Fruit fly (Drosophila melanogaster) whole organism, embryonic: ENCODE data around the gene trem.

Experiments
- Asciz ChIP-seq: fragments of 200-800 bp; sonication (Bioruptor generic); optimal IDR thresholded peaks from 2 replicates; lab custom pipeline; 2017; ENCODE audit warnings: missing biosample characterization, mild to moderate bottlenecking, missing genetic modification characterization, missing genetic modification reagents
- BEAF-32 ChIP-seq: fragments of 200-800 bp; sonication (Bioruptor generic); optimal IDR thresholded peaks from 3 replicates; lab custom pipeline; 2017; ENCODE audit warnings: missing biosample characterization, missing genetic modification characterization, mild to moderate bottlenecking, moderate library complexity, missing genetic modification reagents
- CG10366 ChIP-seq: fragments of 200-800 bp; sonication (Bioruptor generic); IDR thresholded peaks from 2 replicates; pipeline ENCODE4 v1.3.6; 2022; ENCODE audit warnings: missing biosample characterization, missing genetic modification characterization
- CG10543 ChIP-seq: fragments of 200-800 bp; sonication (Bioruptor generic); optimal IDR thresholded peaks from 3 replicates; lab custom pipeline; 2017; ENCODE audit warnings: missing biosample characterization, mild to moderate bottlenecking, missing genetic modification characterization, moderate library complexity
- CG12155 ChIP-seq: fragments of 200-800 bp; sonication (Bioruptor generic); optimal IDR thresholded peaks from 3 replicates; lab custom pipeline; 2016; ENCODE audit warnings: missing biosample characterization, missing genetic modification characterization
- CG12391 ChIP-seq: fragments of 200-800 bp; sonication (Bioruptor generic); optimal IDR thresholded peaks from 3 replicates; lab custom pipeline; 2018; ENCODE audit warnings: missing biosample characterization, mild to moderate bottlenecking, missing genetic modification characterization, moderate library complexity
- CG13894 ChIP-seq: fragments of 200-800 bp; sonication (Bioruptor generic); optimal IDR thresholded peaks from 3 replicates; lab custom pipeline; 2018; ENCODE audit warnings: missing biosample characterization, mild to moderate bottlenecking, missing genetic modification characterization, moderate library complexity
- CG15269 ChIP-seq: fragments of 200-800 bp; sonication (Bioruptor generic); optimal IDR thresholded peaks from 2 replicates; lab custom pipeline; 2018; ENCODE audit warnings: missing biosample characterization, mild to moderate bottlenecking, missing genetic modification characterization, moderate library complexity
- CG15601 ChIP-seq: fragments of 200-800 bp; sonication (Bioruptor generic); optimal IDR thresholded peaks from 3 replicates; lab custom pipeline; 2019; ENCODE audit warnings: missing biosample characterization, mild to moderate bottlenecking, missing genetic modification characterization, moderate library complexity
- CG16813 ChIP-seq: fragments of 200-800 bp; sonication (Bioruptor generic); IDR thresholded peaks from 3 replicates; pipeline ENCODE4 v1.3.6; 2022; ENCODE audit warnings: missing biosample characterization, missing genetic modification characterization; ENCODE audit not compliant: partially characterized antibody
- CG17568 ChIP-seq: fragments of 200-800 bp; sonication (Bioruptor generic); optimal IDR thresholded peaks from 2 replicates; lab custom pipeline; 2018; ENCODE audit warnings: missing biosample characterization, mild to moderate bottlenecking, missing genetic modification characterization, moderate library complexity
- CG4617 ChIP-seq: fragments of 200-800 bp; sonication (Bioruptor generic); optimal IDR thresholded peaks from 3 replicates; lab custom pipeline; 2016; ENCODE audit warnings: missing biosample characterization, missing genetic modification characterization, borderline replicate concordance
- CG6175 ChIP-seq: fragments of 200-800 bp; sonication (Bioruptor generic); IDR thresholded peaks from 3 replicates; pipeline ENCODE4 v1.3.6; 2022; ENCODE audit warnings: missing biosample characterization, missing genetic modification characterization
- CG6791 ChIP-seq: fragments of 200-800 bp; sonication (Bioruptor generic); IDR thresholded peaks from 3 replicates; pipeline ENCODE4 v1.3.6; 2022; ENCODE audit warnings: missing biosample characterization, missing genetic modification characterization; ENCODE audit not compliant: partially characterized antibody
- CG7357 ChIP-seq: fragments of 200-800 bp; sonication (Bioruptor generic); IDR thresholded peaks from 3 replicates; pipeline ENCODE4 v1.3.6; 2022; ENCODE audit warnings: missing biosample characterization, missing genetic modification characterization
- CG7839 ChIP-seq: fragments of 200-800 bp; sonication (Bioruptor generic); optimal IDR thresholded peaks from 3 replicates; lab custom pipeline; 2018; ENCODE audit warnings: missing biosample characterization, mild to moderate bottlenecking, missing genetic modification characterization, moderate library complexity
- CG8290 ChIP-seq, 3 experiments: fragments of 200-800 bp; sonication (Bioruptor generic); optimal IDR thresholded peaks; 2 replicates each; lab custom pipeline; 2016 to 2019; ENCODE audit warnings: missing biosample characterization in 3 of 3, missing genetic modification characterization in 3 of 3, mild to moderate bottlenecking in 2 of 3, moderate library complexity in 1 of 3
- CHES-1-like ChIP-seq: fragments of 200-800 bp; sonication (Bioruptor generic); optimal IDR thresholded peaks from 2 replicates; lab custom pipeline; 2016; ENCODE audit warnings: missing biosample characterization, missing genetic modification characterization
- Dfd ChIP-seq, 2 experiments: fragments of >200 bp; optimal IDR thresholded peaks; 2 replicates each; lab custom pipeline; 2017; ENCODE audit warnings: missing biosample characterization in 2 of 2, missing genetic modification characterization in 2 of 2
- Ets97D ChIP-seq: fragments of 200-800 bp; sonication (Bioruptor generic); optimal IDR thresholded peaks from 3 replicates; lab custom pipeline; 2016; ENCODE audit warnings: missing biosample characterization, missing genetic modification characterization
- HLH3B ChIP-seq: fragments of 200-800 bp; sonication (Bioruptor generic); IDR thresholded peaks from 2 replicates; pipeline ENCODE4 v1.3.6; 2022; ENCODE audit warnings: missing biosample characterization, missing genetic modification characterization
- HLH4C ChIP-seq: fragments of 200-800 bp; sonication (Bioruptor generic); IDR thresholded peaks from 3 replicates; pipeline ENCODE4 v1.3.6; 2022; ENCODE audit warnings: missing biosample characterization, missing genetic modification characterization; ENCODE audit not compliant: partially characterized antibody
- HmgD ChIP-seq: fragments of 200-800 bp; sonication (Bioruptor generic); optimal IDR thresholded peaks from 3 replicates; lab custom pipeline; 2016; ENCODE audit warnings: missing biosample characterization, missing genetic modification characterization
- NK7.1 ChIP-seq: fragments of 200-800 bp; sonication (Bioruptor generic); optimal IDR thresholded peaks from 3 replicates; lab custom pipeline; 2016; ENCODE audit warnings: missing biosample characterization, missing genetic modification characterization
- Oaz ChIP-seq: fragments of 200-800 bp; sonication (Bioruptor generic); IDR thresholded peaks from 2 replicates; pipeline ENCODE4 v1.3.6; 2022; ENCODE audit warnings: missing biosample characterization, missing genetic modification characterization
- Pdp1 ChIP-seq, 2 experiments: fragments of 200-800 bp; sonication (Bioruptor generic); optimal IDR thresholded peaks; 3 replicates each; lab custom pipeline; 2016; ENCODE audit warnings: missing biosample characterization in 2 of 2, missing genetic modification characterization in 2 of 2, mild to moderate bottlenecking in 1 of 2, moderate library complexity in 1 of 2
- TFAM ChIP-seq: fragments of 200-800 bp; sonication (Bioruptor generic); optimal IDR thresholded peaks from 2 replicates; lab custom pipeline; 2017; ENCODE audit warnings: missing biosample characterization, missing genetic modification characterization, inconsistent platforms
- ap ChIP-seq: fragments of 200-800 bp; sonication (Bioruptor generic); IDR thresholded peaks from 2 replicates; pipeline ENCODE4 v1.3.6; 2022; ENCODE audit warnings: missing biosample characterization, missing genetic modification characterization
- az2 ChIP-seq: fragments of 200-800 bp; sonication (Bioruptor generic); optimal IDR thresholded peaks from 3 replicates; lab custom pipeline; 2016; ENCODE audit warnings: missing biosample characterization, missing genetic modification characterization
- bsh ChIP-seq, 2 experiments: fragments of 200-800 bp; sonication (Bioruptor generic); optimal IDR thresholded peaks; 2 replicates each; lab custom pipeline; 2017 to 2018; ENCODE audit warnings: mild to moderate bottlenecking in 2 of 2, missing biosample characterization in 2 of 2, missing genetic modification characterization in 2 of 2, moderate library complexity in 1 of 2
- chif ChIP-seq, 2 experiments: fragments of 200-800 bp; sonication (Bioruptor generic); optimal IDR thresholded peaks; 3 replicates each; lab custom pipeline; 2016; ENCODE audit warnings: missing biosample characterization in 2 of 2, missing genetic modification characterization in 2 of 2
- chn ChIP-seq: fragments of 200-800 bp; sonication (Bioruptor generic); optimal IDR thresholded peaks from 2 replicates; lab custom pipeline; 2016; ENCODE audit warnings: missing biosample characterization, missing genetic modification characterization
- da ChIP-seq: fragments of 200-800 bp; sonication (Bioruptor generic); optimal IDR thresholded peaks from 2 replicates; lab custom pipeline; 2016; ENCODE audit warnings: missing biosample characterization, missing genetic modification characterization
- eve ChIP-seq, 2 experiments: fragments of >200 bp; optimal IDR thresholded peaks; 2 replicates each; lab custom pipeline; 2017; ENCODE audit warnings: missing biosample characterization in 2 of 2, missing genetic modification characterization in 2 of 2
- fd102C ChIP-seq: fragments of 200-800 bp; sonication (Bioruptor generic); optimal IDR thresholded peaks from 2 replicates; lab custom pipeline; 2018; ENCODE audit warnings: missing biosample characterization, mild to moderate bottlenecking, missing genetic modification characterization, moderate library complexity
- lola ChIP-seq, 3 experiments: fragments of >200 bp in 2 of 3; fragments of 200-800 bp in 1 of 3; sonication (Bioruptor generic) in 1 of 3; optimal IDR thresholded peaks; 2 replicates each; lab custom pipeline; 2017 to 2019; ENCODE audit warnings: missing biosample characterization in 3 of 3, missing genetic modification characterization in 3 of 3, mild to moderate bottlenecking in 1 of 3, moderate library complexity in 1 of 3
- nau ChIP-seq: fragments of 200-800 bp; sonication (Bioruptor generic); optimal IDR thresholded peaks from 3 replicates; lab custom pipeline; 2017; ENCODE audit warnings: missing biosample characterization, mild to moderate bottlenecking, missing genetic modification characterization, missing genetic modification reagents
- odd ChIP-seq: fragments of 200-800 bp; sonication (Bioruptor generic); optimal IDR thresholded peaks from 2 replicates; lab custom pipeline; 2017; ENCODE audit warnings: missing biosample characterization, mild to moderate bottlenecking, missing genetic modification characterization
- pho ChIP-seq: fragments of 200-800 bp; sonication (Bioruptor generic); optimal IDR thresholded peaks from 2 replicates; lab custom pipeline; 2016; ENCODE audit warnings: missing biosample characterization, missing genetic modification characterization
- shn ChIP-seq: fragments of 200-800 bp; sonication (Bioruptor generic); optimal IDR thresholded peaks from 3 replicates; lab custom pipeline; 2016; ENCODE audit warnings: missing biosample characterization, missing genetic modification characterization
- sim ChIP-seq: fragments of 200-800 bp; sonication (Bioruptor generic); IDR thresholded peaks from 2 replicates; pipeline ENCODE4 v1.3.6; 2022; ENCODE audit warnings: missing biosample characterization, missing genetic modification characterization
- slp2 ChIP-seq: fragments of 200-800 bp; sonication (Bioruptor generic); optimal IDR thresholded peaks from 2 replicates; lab custom pipeline; 2016; ENCODE audit warnings: missing biosample characterization, missing genetic modification characterization
- sug ChIP-seq: fragments of 200-800 bp; optimal IDR thresholded peaks from 2 replicates; lab custom pipeline; 2019; ENCODE audit warnings: missing biosample characterization, mild to moderate bottlenecking, missing genetic modification characterization, moderate library complexity
- tio ChIP-seq: fragments of 200-800 bp; sonication (Bioruptor generic); optimal IDR thresholded peaks from 2 replicates; lab custom pipeline; 2017; ENCODE audit warnings: missing biosample characterization, missing genetic modification characterization, inconsistent platforms
- tll ChIP-seq, 2 experiments: fragments of 200-800 bp in 1 of 2; fragments of >200 bp in 1 of 2; sonication (Bioruptor generic) in 1 of 2; optimal IDR thresholded peaks; 2 replicates each; lab custom pipeline; 2017 to 2019; ENCODE audit warnings: missing biosample characterization in 2 of 2, missing genetic modification characterization in 2 of 2, mild to moderate bottlenecking in 1 of 2, moderate library complexity in 1 of 2
- tna ChIP-seq: fragments of 200-800 bp; sonication (Bioruptor generic); IDR thresholded peaks from 2 replicates; pipeline ENCODE4 v1.3.6; 2022; ENCODE audit warnings: missing biosample characterization, missing genetic modification characterization; ENCODE audit not compliant: partially characterized antibody
- trem ChIP-seq: fragments of 200-800 bp; optimal IDR thresholded peaks from 3 replicates; lab custom pipeline; 2019; ENCODE audit warnings: missing biosample characterization, mild to moderate bottlenecking, missing genetic modification characterization, moderate library complexity
- vvl ChIP-seq: fragments of 200-800 bp; sonication (Bioruptor generic); IDR thresholded peaks from 2 replicates; pipeline ENCODE4 v1.3.6; 2022; ENCODE audit warnings: missing biosample characterization, missing genetic modification characterization
- zfh2 ChIP-seq: fragments of 200-800 bp; sonication (Bioruptor generic); optimal IDR thresholded peaks from 2 replicates; lab custom pipeline; 2016; ENCODE audit warnings: missing biosample characterization, missing genetic modification characterization

Gene trem

dm6 chr3R:19998418-19998817 lies 32.7 kb downstream of the trem start (continued):
- peak; percentile 72 for TF ChIP-seq Asciz (GFP tag; lab: Kevin White, UChicago)
- TF ChIP-seq nau: peak; percentile 12
- peak; percentile 35 for TF ChIP-seq CG4617 (GFP tag; lab: Kevin White, UChicago)
- peak; percentile 50 for TF ChIP-seq tio
- no peak for TF ChIP-seq zfh2 (GFP tag; lab: Kevin White, UChicago)
- peak; percentile 75 for TF ChIP-seq CG7839 (tag; lab: Kevin White, UChicago)
- no peak for TF ChIP-seq tna (GFP tag; lab: Robert Waterston, UW)
- TF ChIP-seq az2 (GFP tag; lab: Kevin White, UChicago): peak; percentile 84
- peak; percentile 60 for TF ChIP-seq CG17568 (GFP tag; lab: Kevin White, UChicago)
- 0 out of 3 replicates have a peak, but pooled peaks have one; percentile 38 for TF ChIP-seq CG6175 (GFP tag; lab: Robert Waterston, UW)
- peak; percentile 79 for TF ChIP-seq CG10366 (GFP tag; lab: Robert Waterston, UW)
- peak; percentile 77 for TF ChIP-seq CG12391 (tag; lab: Kevin White, UChicago)
- TF ChIP-seq vvl (GFP tag; lab: Robert Waterston, UW): peak; percentile 89
- TF ChIP-seq fd102C (GFP tag; lab: Kevin White, UChicago): no peak
- TF ChIP-seq sim: no peak
- peak; percentile 55 to 93 for TF ChIP-seq bsh (GFP tag; optimal IDR thresholded peaks at IDR 0.05; lab: Kevin White, UChicago)
- peak; percentile 27 for TF ChIP-seq da (GFP tag; lab: Kevin White, UChicago)
- no peak for TF ChIP-seq Dfd (GFP tag; optimal IDR thresholded peaks at IDR 0.05; lab: Kevin White, UChicago)
- peak; percentile 52 for TF ChIP-seq CG12155 (GFP tag; lab: Kevin White, UChicago)
- peak; percentile 53 for TF ChIP-seq CG8290 (GFP tag; optimal IDR thresholded peaks at IDR 0.05; lab: Kevin White, UChicago)
- TF ChIP-seq CG8290 (tag; optimal IDR thresholded peaks at IDR 0.05; lab: Kevin White, UChicago): peak in 1 of 2 experiments; percentile 50
- TF ChIP-seq CG10543 (GFP tag; lab: Kevin White, UChicago): no peak
- TF ChIP-seq NK7.1 (GFP tag; lab: Kevin White, UChicago): no peak
- TF ChIP-seq Pdp1 (GFP tag; optimal IDR thresholded peaks at IDR 0.05; lab: Kevin White, UChicago): peak; percentile 59 to 69
- peak; percentile 70 for TF ChIP-seq slp2 (GFP tag; lab: Kevin White, UChicago)
- peak in 1 of 2 experiments; percentile 87 for TF ChIP-seq eve (GFP tag; optimal IDR thresholded peaks at IDR 0.05; lab: Kevin White, UChicago)
- no peak for TF ChIP-seq Ets97D (GFP tag; lab: Kevin White, UChicago)
- peak; percentile 80 for TF ChIP-seq CG15601 (tag; lab: Kevin White, UChicago)
- 0 out of 2 replicates have a peak, but pooled peaks have one; percentile 41 for TF ChIP-seq Oaz (GFP tag; lab: Robert Waterston, UW)
- TF ChIP-seq CG13894 (tag; lab: Kevin White, UChicago): no peak
- TF ChIP-seq CG16813 (GFP tag; lab: Robert Waterston, UW): no peak
- no peak for TF ChIP-seq BEAF-32
- no peak for TF ChIP-seq pho (GFP tag; lab: Kevin White, UChicago)
- TF ChIP-seq HLH4C (GFP tag; lab: Robert Waterston, UW): no peak
- TF ChIP-seq trem (tag; lab: Kevin White, UChicago): peak; percentile 68
- peak; percentile 9 for TF ChIP-seq TFAM (GFP tag; lab: Kevin White, UChicago)
- peak; percentile 53 for TF ChIP-seq odd (GFP tag; lab: Kevin White, UChicago)
- peak; percentile 82 to 87 for TF ChIP-seq chif (GFP tag; optimal IDR thresholded peaks at IDR 0.05; lab: Kevin White, UChicago)
- peak; percentile 1 for TF ChIP-seq sug
- TF ChIP-seq CG6791 (GFP tag; lab: Robert Waterston, UW): no peak
- TF ChIP-seq lola (GFP tag; optimal IDR thresholded peaks at IDR 0.05; lab: Kevin White, UChicago): peak in 1 of 3 experiments; percentile 78
- TF ChIP-seq shn (GFP tag; lab: Kevin White, UChicago): peak; percentile 44
- TF ChIP-seq tll (GFP tag; optimal IDR thresholded peaks at IDR 0.05; lab: Kevin White, UChicago): no peak
- TF ChIP-seq ap: peak; percentile 62
- peak; percentile 85 for TF ChIP-seq HLH3B (GFP tag; lab: Robert Waterston, UW)
- peak; percentile 52; the same call in 1 of the 3 replicates for TF ChIP-seq CG7357 (GFP tag; lab: Robert Waterston, UW)
- no peak for TF ChIP-seq HmgD (GFP tag; lab: Kevin White, UChicago)
- peak; percentile 68 for TF ChIP-seq chn
- peak; percentile 71 for TF ChIP-seq CHES-1-like (GFP tag; lab: Kevin White, UChicago)
- TF ChIP-seq CG15269 (tag; lab: Kevin White, UChicago): peak; percentile 63
